Worm (Caenorhabditis elegans) whole organism, L2 larva: ENCODE results near the gene srd-2.

Experiments
- nhr-21 ChIP-seq: fragments of 150-350 bp; optimal IDR thresholded peaks from 2 replicates; lab custom pipeline; 2014; ENCODE audit warnings: missing biosample characterization, missing genetic modification characterization
- nhr-25 ChIP-seq: fragments of 150-350 bp; sonication (generic microtip); optimal IDR thresholded peaks from 3 replicates; lab custom pipeline; 2014; ENCODE audit warnings: missing biosample characterization, missing genetic modification characterization
- ztf-11 ChIP-seq: sonication (generic microtip); optimal IDR thresholded peaks from 2 replicates; lab custom pipeline; 2017; ENCODE audit warnings: missing biosample characterization, missing genetic modification characterization

DNA sequence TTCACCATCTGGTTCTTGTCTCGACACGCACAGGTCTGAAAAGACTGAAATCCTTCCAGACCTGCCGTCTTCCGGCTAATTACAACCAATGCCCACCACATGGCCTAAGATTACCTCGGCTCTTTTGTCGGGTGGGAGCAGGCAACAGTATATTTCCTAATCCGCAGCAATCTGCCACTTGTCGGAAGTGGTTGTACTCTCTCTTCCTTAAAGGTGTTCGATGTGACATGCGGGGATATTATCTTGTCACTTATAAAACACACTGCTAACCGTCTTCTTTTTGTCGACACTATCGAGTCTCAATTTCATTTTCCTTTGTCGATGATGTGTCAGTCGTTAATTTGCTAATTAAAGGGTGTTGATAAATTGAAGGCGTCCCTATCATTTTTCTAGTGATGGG is 43.6 kb downstream of the srd-2 start, which contains the start of gene F27E5.3:
- no peak for TF ChIP-seq nhr-25 (tag; lab: Kevin White, UChicago)
- no peak for TF ChIP-seq nhr-21 (tag; lab: Kevin White, UChicago)
- no peak for TF ChIP-seq ztf-11 (tag; lab: Kevin White, UChicago)
